Fruit fly (Drosophila melanogaster): ENCODE measurements around the gene CG33203.

- TF ChIP-seq dsf (GFP tag; optimal IDR thresholded peaks at IDR 0.05; ENCODE audit: borderline replicate concordance) (no peak), psq (GFP tag; optimal IDR thresholded peaks at IDR 0.05) (no peak), Myc (optimal IDR thresholded peaks at IDR 0.05) (no peak), usp (GFP tag; optimal IDR thresholded peaks at IDR 0.05) (no peak), lola (GFP tag; optimal IDR thresholded peaks at IDR 0.05) (no peak), OdsH (GFP tag; optimal IDR thresholded peaks at IDR 0.05) (no peak), h (GFP tag; optimal IDR thresholded peaks at IDR 0.05) (no peak), pan (optimal IDR thresholded peaks at IDR 0.05) (no peak), Dfd (GFP tag; optimal IDR thresholded peaks at IDR 0.05) (no peak)
These were observed 696 bp downstream of the CG33203 start for dm6 chr3R:28886813-28887212.
